Fruit fly (Drosophila melanogaster) whole organism, prepupa: ENCODE data around the gene Cyp4d20.

Experiments
- Blimp-1 ChIP-seq: fragments of 200-800 bp; sonication (Bioruptor generic); optimal IDR thresholded peaks from 3 replicates; lab custom pipeline; 2017; ENCODE audit warnings: missing biosample characterization, missing genetic modification characterization, mild to moderate bottlenecking, moderate library complexity, missing genetic modification reagents
- CG10631 ChIP-seq: fragments of 200-800 bp; sonication (Bioruptor generic); optimal IDR thresholded peaks from 2 replicates; lab custom pipeline; 2016; ENCODE audit warnings: missing biosample characterization, missing genetic modification characterization
- CG10669 ChIP-seq: fragments of 200-800 bp; sonication (Bioruptor generic); optimal IDR thresholded peaks from 3 replicates; lab custom pipeline; 2018; ENCODE audit warnings: missing biosample characterization, mild to moderate bottlenecking, missing genetic modification characterization, moderate library complexity
- CG11762 ChIP-seq: fragments of 200-800 bp; sonication (Bioruptor generic); optimal IDR thresholded peaks from 3 replicates; lab custom pipeline; 2016; ENCODE audit warnings: missing biosample characterization, missing genetic modification characterization; ENCODE audit not compliant: insufficient read depth
- CG11902 ChIP-seq: fragments of 200-800 bp; sonication (Bioruptor generic); optimal IDR thresholded peaks from 3 replicates; lab custom pipeline; 2016; ENCODE audit warnings: missing biosample characterization, missing genetic modification characterization
- CG15336 ChIP-seq: fragments of 200-800 bp; sonication (Bioruptor generic); IDR thresholded peaks from 2 replicates; pipeline ENCODE4 v1.3.6; 2022; ENCODE audit warnings: missing biosample characterization, missing genetic modification characterization
- CG1621 ChIP-seq: fragments of 200-800 bp; sonication (Bioruptor generic); optimal IDR thresholded peaks from 3 replicates; lab custom pipeline; 2018; ENCODE audit warnings: missing biosample characterization, mild to moderate bottlenecking, missing genetic modification characterization
- CG16779 ChIP-seq: fragments of 200-800 bp; sonication (Bioruptor generic); optimal IDR thresholded peaks from 3 replicates; lab custom pipeline; 2017; ENCODE audit warnings: missing biosample characterization, mild to moderate bottlenecking, missing genetic modification characterization
- CG3032 ChIP-seq: fragments of 200-800 bp; optimal IDR thresholded peaks from 2 replicates; lab custom pipeline; 2019; ENCODE audit warnings: missing biosample characterization, mild to moderate bottlenecking, missing genetic modification characterization, moderate library complexity
- CG31627 ChIP-seq: fragments of 200-800 bp; sonication (Bioruptor generic); optimal IDR thresholded peaks from 3 replicates; lab custom pipeline; 2016; ENCODE audit warnings: missing biosample characterization, missing genetic modification characterization
- CG34406 ChIP-seq: fragments of 200-800 bp; sonication (Bioruptor generic); optimal IDR thresholded peaks from 3 replicates; lab custom pipeline; 2016; ENCODE audit warnings: missing biosample characterization, missing genetic modification characterization
- CG3919 ChIP-seq: fragments of 200-800 bp; sonication (Bioruptor generic); optimal IDR thresholded peaks from 3 replicates; lab custom pipeline; 2016; ENCODE audit warnings: missing biosample characterization, missing genetic modification characterization
- CG4318 ChIP-seq: fragments of 200-800 bp; sonication (Bioruptor generic); optimal IDR thresholded peaks from 3 replicates; lab custom pipeline; 2017; ENCODE audit warnings: missing biosample characterization, mild to moderate bottlenecking, missing genetic modification characterization
- CG6163 ChIP-seq: fragments of 200-800 bp; sonication (Bioruptor generic); IDR thresholded peaks from 3 replicates; pipeline ENCODE4 v1.3.6; 2022; ENCODE audit warnings: missing biosample characterization, missing genetic modification characterization
- CG6792 ChIP-seq: fragments of 200-800 bp; sonication (Bioruptor generic); optimal IDR thresholded peaks from 3 replicates; lab custom pipeline; 2016; ENCODE audit warnings: missing biosample characterization, missing genetic modification characterization
- CG6808 ChIP-seq: fragments of 200-800 bp; sonication (Bioruptor generic); optimal IDR thresholded peaks from 3 replicates; lab custom pipeline; 2017; ENCODE audit warnings: missing biosample characterization, missing genetic modification characterization, mild to moderate bottlenecking, moderate library complexity, missing genetic modification reagents
- CG6854 ChIP-seq: fragments of 200-800 bp; sonication (Bioruptor generic); optimal IDR thresholded peaks from 2 replicates; lab custom pipeline; 2017; ENCODE audit warnings: missing biosample characterization, mild to moderate bottlenecking, missing genetic modification characterization
- CG7368 ChIP-seq: fragments of 200-800 bp; sonication (Bioruptor generic); optimal IDR thresholded peaks from 3 replicates; lab custom pipeline; 2016; ENCODE audit warnings: missing biosample characterization, missing genetic modification characterization
- CG8119 ChIP-seq: fragments of 200-800 bp; sonication (Bioruptor generic); IDR thresholded peaks from 3 replicates; pipeline ENCODE4 v1.3.6; 2022; ENCODE audit warnings: missing biosample characterization, missing genetic modification characterization
- CG8319 ChIP-seq: fragments of 200-800 bp; sonication (Bioruptor generic); optimal IDR thresholded peaks from 3 replicates; lab custom pipeline; 2016; ENCODE audit warnings: missing biosample characterization, missing genetic modification characterization
- CG8632 ChIP-seq: fragments of 200-800 bp; sonication (Bioruptor generic); optimal IDR thresholded peaks from 3 replicates; lab custom pipeline; 2016; ENCODE audit warnings: missing biosample characterization, missing genetic modification characterization
- CG9139 ChIP-seq: fragments of 200-800 bp; sonication (Bioruptor generic); optimal IDR thresholded peaks from 3 replicates; lab custom pipeline; 2017; ENCODE audit warnings: missing biosample characterization, mild to moderate bottlenecking, missing genetic modification characterization
- Eip78C ChIP-seq: fragments of 200-800 bp; sonication (Bioruptor generic); peaks from one replicate; lab custom pipeline; 2016; ENCODE audit warnings: missing biosample characterization, missing genetic modification characterization
- Eip93F ChIP-seq: fragments of 200-800 bp; sonication (Bioruptor generic); optimal IDR thresholded peaks from 2 replicates; lab custom pipeline; 2016; ENCODE audit warnings: missing biosample characterization, mild to moderate bottlenecking, missing genetic modification characterization
- Gug ChIP-seq: fragments of 200-800 bp; sonication (Bioruptor generic); IDR thresholded peaks from 2 replicates; pipeline ENCODE4 v1.3.6; 2022; ENCODE audit warnings: missing biosample characterization, missing genetic modification characterization
- Hr38 ChIP-seq: sonication (Bioruptor generic); optimal IDR thresholded peaks from 2 replicates; lab custom pipeline; 2016; ENCODE audit warnings: missing biosample characterization, missing genetic modification characterization
- Hr39 ChIP-seq: fragments of 200-800 bp; sonication (Bioruptor generic); optimal IDR thresholded peaks from 2 replicates; lab custom pipeline; 2016; ENCODE audit warnings: missing biosample characterization, missing genetic modification characterization
- Lpt ChIP-seq: fragments of 200-800 bp; sonication (Bioruptor generic); optimal IDR thresholded peaks from 3 replicates; lab custom pipeline; 2016; ENCODE audit warnings: missing biosample characterization, missing genetic modification characterization
- Met ChIP-seq: fragments of 200-800 bp; sonication (Bioruptor generic); optimal IDR thresholded peaks from 3 replicates; lab custom pipeline; 2016; ENCODE audit warnings: missing biosample characterization, missing genetic modification characterization
- Sox14 ChIP-seq: fragments of 200-800 bp; sonication (Bioruptor generic); optimal IDR thresholded peaks from 3 replicates; lab custom pipeline; 2016; ENCODE audit warnings: missing biosample characterization, missing genetic modification characterization
- achi ChIP-seq: fragments of 200-800 bp; sonication (Bioruptor generic); optimal IDR thresholded peaks from 3 replicates; lab custom pipeline; 2016; ENCODE audit warnings: missing biosample characterization, missing genetic modification characterization
- dac ChIP-seq: fragments of 200-800 bp; sonication (Bioruptor generic); optimal IDR thresholded peaks from 2 replicates; lab custom pipeline; 2017; ENCODE audit warnings: missing biosample characterization, mild to moderate bottlenecking, missing genetic modification characterization
- esn ChIP-seq: fragments of 200-800 bp; sonication (Bioruptor generic); optimal IDR thresholded peaks from 2 replicates; lab custom pipeline; 2016; ENCODE audit warnings: missing biosample characterization, mild to moderate bottlenecking, missing genetic modification characterization, moderate library complexity
- fkh ChIP-seq: fragments of 200-800 bp; sonication (Bioruptor generic); optimal IDR thresholded peaks from 3 replicates; lab custom pipeline; 2017; ENCODE audit warnings: missing biosample characterization, mild to moderate bottlenecking, missing genetic modification characterization, moderate library complexity
- lz ChIP-seq: fragments of 200-800 bp; sonication (Bioruptor generic); optimal IDR thresholded peaks from 3 replicates; lab custom pipeline; 2016; ENCODE audit warnings: missing biosample characterization, missing genetic modification characterization
- net ChIP-seq: fragments of 200-800 bp; sonication (Bioruptor generic); optimal IDR thresholded peaks from 3 replicates; lab custom pipeline; 2016; ENCODE audit warnings: missing biosample characterization, missing genetic modification characterization
- pdm3 ChIP-seq: fragments of 200-800 bp; sonication (Bioruptor generic); optimal IDR thresholded peaks from 3 replicates; lab custom pipeline; 2016; ENCODE audit warnings: missing biosample characterization, missing genetic modification characterization
- salr ChIP-seq, 2 experiments: fragments of 200-800 bp; sonication (Bioruptor generic); optimal IDR thresholded peaks; 3 replicates each; lab custom pipeline; 2016 to 2018; ENCODE audit warnings: missing biosample characterization in 2 of 2, missing genetic modification characterization in 2 of 2, mild to moderate bottlenecking in 1 of 2
- topi ChIP-seq: fragments of 200-800 bp; sonication (Bioruptor generic); optimal IDR thresholded peaks from 3 replicates; lab custom pipeline; 2016; ENCODE audit warnings: missing biosample characterization, missing genetic modification characterization
- vri ChIP-seq: fragments of 200-800 bp; sonication (Bioruptor generic); optimal IDR thresholded peaks from 3 replicates; lab custom pipeline; 2016; ENCODE audit warnings: missing biosample characterization, mild to moderate bottlenecking, missing genetic modification characterization

Gene Cyp4d20

DNA sequence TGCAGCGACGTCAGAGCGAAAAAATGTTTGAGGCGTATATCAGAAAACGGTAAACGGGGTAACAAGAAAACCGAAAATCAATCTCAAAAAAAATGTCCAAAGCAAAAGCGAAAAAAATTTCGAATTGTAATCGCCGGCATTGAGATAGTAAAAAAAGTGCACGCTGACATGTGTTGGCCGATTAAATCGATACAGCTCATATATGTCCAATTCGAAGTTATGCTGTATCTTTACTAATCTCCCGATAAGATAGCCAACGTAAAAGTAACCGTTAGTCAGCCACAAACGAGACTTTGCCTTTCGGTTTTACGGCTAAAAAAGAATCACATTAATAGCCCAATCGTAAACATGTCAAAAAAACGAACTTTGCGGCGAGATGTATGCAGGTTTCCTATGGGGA is 21.4 kb downstream of the Cyp4d20 start:
- TF ChIP-seq CG6792 (GFP tag; lab: Kevin White, UChicago) (no peak), vri (GFP tag; lab: Kevin White, UChicago) (peak; percentile 3), achi (GFP tag; lab: Kevin White, UChicago) (no peak), Eip78C (GFP tag; lab: Kevin White, UChicago) (no peak), net (GFP tag; lab: Kevin White, UChicago) (no peak), CG8319 (GFP tag; lab: Kevin White, UChicago) (no peak), salr (GFP tag; optimal IDR thresholded peaks at IDR 0.05; lab: Kevin White, UChicago) (no peak), CG7368 (no peak)
- TF ChIP-seq, all 60 proteins: peak for 1

dm6 chr3L:2446201-2446600 is 32.0 kb downstream of the Cyp4d20 start:
- TF ChIP-seq CG10631: no peak
- no peak for TF ChIP-seq CG8632
- TF ChIP-seq CG16779 (tag; lab: Kevin White, UChicago): no peak
- no peak for TF ChIP-seq Hr39 (GFP tag; lab: Kevin White, UChicago)
- TF ChIP-seq net (GFP tag; lab: Kevin White, UChicago): no peak
- no peak for TF ChIP-seq CG6163 (GFP tag; lab: Robert Waterston, UW)
- no peak for TF ChIP-seq CG8319 (GFP tag; lab: Kevin White, UChicago)
- no peak for TF ChIP-seq Met (GFP tag; lab: Kevin White, UChicago)
- no peak for TF ChIP-seq CG9139
- no peak for TF ChIP-seq vri (GFP tag; lab: Kevin White, UChicago)
- TF ChIP-seq CG3919 (GFP tag; lab: Kevin White, UChicago): no peak
- no peak for TF ChIP-seq CG11902 (GFP tag; lab: Kevin White, UChicago)
- TF ChIP-seq esn (GFP tag; lab: Kevin White, UChicago): no peak

DNA sequence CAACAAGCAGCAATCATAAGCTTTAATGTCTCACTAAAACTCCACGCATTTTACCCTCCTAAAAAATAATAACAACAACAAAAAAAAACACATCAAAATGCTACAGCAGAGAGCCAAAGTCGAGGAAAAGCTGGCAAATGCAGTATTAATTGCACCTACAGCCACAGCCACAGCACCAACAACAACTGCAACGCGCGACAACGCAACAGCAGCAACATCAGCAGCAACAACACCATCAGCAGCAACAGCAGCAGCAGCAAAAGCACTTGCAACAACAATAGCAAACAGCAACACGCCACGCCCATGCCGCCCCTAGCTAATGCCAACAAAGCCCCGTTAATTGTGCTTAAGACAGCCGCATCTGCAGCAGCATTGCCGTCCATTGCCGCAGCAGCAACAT is 35.9 kb downstream of the Cyp4d20 start:
- TF ChIP-seq Lpt (GFP tag; lab: Kevin White, UChicago) (no peak), CG11902 (GFP tag; lab: Kevin White, UChicago) (no peak), topi (GFP tag; lab: Kevin White, UChicago) (no peak), salr (GFP tag; optimal IDR thresholded peaks at IDR 0.05; lab: Kevin White, UChicago) (no peak), CG3032 (no peak), Blimp-1 (GFP tag; lab: Kevin White, UChicago) (no peak), Gug (no peak), CG31627 (GFP tag; lab: Kevin White, UChicago) (no peak), Hr38 (GFP tag; lab: Kevin White, UChicago) (no peak), CG8319 (GFP tag; lab: Kevin White, UChicago) (no peak), CG7368 (no peak), CG4318 (GFP tag; lab: Kevin White, UChicago) (no peak), pdm3 (GFP tag; lab: Kevin White, UChicago) (no peak), dac (no peak), CG16779 (tag; lab: Kevin White, UChicago) (no peak), CG6163 (GFP tag; lab: Robert Waterston, UW) (no peak), CG15336 (no peak), CG6792 (GFP tag; lab: Kevin White, UChicago) (no peak), CG34406 (GFP tag; lab: Kevin White, UChicago) (no peak)

dm6 chr3L:2441831-2442230 is 36.4 kb downstream of the Cyp4d20 start:
- no peak for TF ChIP-seq Sox14 (GFP tag; lab: Kevin White, UChicago)
- peak; percentile 13 for TF ChIP-seq fkh (GFP tag; lab: Kevin White, UChicago)
- TF ChIP-seq vri (GFP tag; lab: Kevin White, UChicago): peak; percentile 22

DNA sequence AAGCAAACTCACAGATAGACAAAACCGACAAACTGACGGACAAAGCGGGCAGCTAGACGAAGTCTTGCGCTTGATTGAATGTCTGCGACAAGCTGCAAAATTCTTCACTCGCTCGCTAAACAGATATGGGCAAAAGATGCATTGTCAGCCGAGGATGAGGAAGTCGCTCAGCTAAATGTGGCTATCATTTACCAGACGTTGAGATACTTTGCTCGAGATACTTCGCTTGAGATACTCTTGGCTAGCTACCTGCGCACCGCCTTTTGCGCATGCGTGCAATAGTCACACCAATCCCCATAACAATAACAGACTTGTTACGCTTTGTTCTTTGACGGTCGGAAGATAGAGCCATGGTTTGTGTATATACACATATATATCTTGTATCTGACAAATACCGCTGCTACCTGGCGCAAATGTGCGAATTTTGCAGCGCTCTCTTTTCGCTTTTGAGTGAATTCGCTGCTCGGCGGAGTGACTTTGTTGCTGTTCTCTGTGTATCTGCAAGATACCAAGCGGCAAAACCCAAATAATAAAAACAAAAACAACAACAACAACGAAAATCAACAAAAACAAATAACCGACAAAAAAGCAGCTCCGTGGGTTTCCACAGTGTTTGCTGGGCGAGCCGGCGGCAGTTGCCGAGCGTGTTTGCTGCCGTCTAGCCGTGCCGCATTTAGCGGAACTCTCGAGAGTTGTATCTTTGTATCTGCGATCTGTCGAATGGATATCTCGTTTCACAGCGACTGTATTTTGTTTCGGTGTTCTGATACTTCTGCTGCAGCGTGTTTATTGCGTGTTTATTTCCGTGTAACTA is 39.4 kb downstream of the Cyp4d20 start:
- TF ChIP-seq vri (GFP tag; lab: Kevin White, UChicago) (peak; percentile 29), CG1621 (tag; lab: Kevin White, UChicago) (peak; percentile 6), CG3919 (GFP tag; lab: Kevin White, UChicago) (peak; percentile 7), CG16779 (tag; lab: Kevin White, UChicago) (peak; percentile 1), Sox14 (GFP tag; lab: Kevin White, UChicago) (no peak), net (GFP tag; lab: Kevin White, UChicago) (peak; percentile 21), CG8119 (GFP tag; lab: Robert Waterston, UW) (peak; percentile 49; the same call in 1 of the 3 replicates), lz (GFP tag; lab: Kevin White, UChicago) (no peak), Eip93F (GFP tag; lab: Kevin White, UChicago) (no peak), Hr39 (GFP tag; lab: Kevin White, UChicago) (no peak), Eip78C (GFP tag; lab: Kevin White, UChicago) (peak; percentile 72), salr (GFP tag; optimal IDR thresholded peaks at IDR 0.05; lab: Kevin White, UChicago) (no peak), CG10669 (no peak), Lpt (GFP tag; lab: Kevin White, UChicago) (no peak), CG6163 (GFP tag; lab: Robert Waterston, UW) (peak; percentile 51; the same call in 1 of the 3 replicates), CG11762 (GFP tag; lab: Kevin White, UChicago) (no peak), CG6808 (GFP tag; lab: Kevin White, UChicago) (peak; percentile 31), fkh (GFP tag; lab: Kevin White, UChicago) (peak; percentile 91), CG6854 (GFP tag; lab: Kevin White, UChicago) (peak; percentile 79)
